Fruit fly (Drosophila melanogaster) whole organism, embryonic: ENCODE data around the gene AIMP2.

Experiments
- Adf1 ChIP-seq: fragments of 200-800 bp; sonication (Bioruptor generic); IDR thresholded peaks from 2 replicates; pipeline ENCODE4 v1.3.6; 2022; ENCODE audit warnings: missing biosample characterization, missing genetic modification characterization
- Atf-2 ChIP-seq: fragments of 200-800 bp; sonication (Bioruptor generic); optimal IDR thresholded peaks from 2 replicates; lab custom pipeline; 2016; ENCODE audit warnings: missing biosample characterization, missing genetic modification characterization
- CG10274 ChIP-seq: fragments of 200-800 bp; sonication (Bioruptor generic); optimal IDR thresholded peaks from 3 replicates; lab custom pipeline; 2017; ENCODE audit warnings: missing biosample characterization, mild to moderate bottlenecking, missing genetic modification characterization
- CG12155 ChIP-seq: fragments of 200-800 bp; sonication (Bioruptor generic); optimal IDR thresholded peaks from 3 replicates; lab custom pipeline; 2016; ENCODE audit warnings: missing biosample characterization, missing genetic modification characterization
- CG12236 ChIP-seq: fragments of 200-800 bp; sonication (Bioruptor generic); optimal IDR thresholded peaks from 2 replicates; lab custom pipeline; 2016; ENCODE audit warnings: missing biosample characterization, missing genetic modification characterization
- CG12299 ChIP-seq: fragments of 200-800 bp; sonication (Bioruptor generic); optimal IDR thresholded peaks from 2 replicates; lab custom pipeline; 2018; ENCODE audit warnings: missing biosample characterization, mild to moderate bottlenecking, missing genetic modification characterization
- CG12391 ChIP-seq: fragments of 200-800 bp; sonication (Bioruptor generic); optimal IDR thresholded peaks from 3 replicates; lab custom pipeline; 2018; ENCODE audit warnings: missing biosample characterization, mild to moderate bottlenecking, missing genetic modification characterization, moderate library complexity
- CG12659 ChIP-seq: fragments of 200-800 bp; sonication (Bioruptor generic); optimal IDR thresholded peaks from 3 replicates; lab custom pipeline; 2017; ENCODE audit warnings: mild to moderate bottlenecking, missing biosample characterization, missing genetic modification reagents, missing genetic modification characterization
- CG14014 ChIP-seq: fragments of 200-800 bp; sonication (Bioruptor generic); IDR thresholded peaks from 2 replicates; pipeline ENCODE4 v1.3.6; 2022; ENCODE audit warnings: missing biosample characterization, missing genetic modification characterization
- CG15601 ChIP-seq: fragments of 200-800 bp; sonication (Bioruptor generic); optimal IDR thresholded peaks from 3 replicates; lab custom pipeline; 2019; ENCODE audit warnings: missing biosample characterization, mild to moderate bottlenecking, missing genetic modification characterization, moderate library complexity
- CG1647 ChIP-seq: fragments of 200-800 bp; sonication (Bioruptor generic); optimal IDR thresholded peaks from 3 replicates; lab custom pipeline; 2016; ENCODE audit warnings: missing biosample characterization, missing genetic modification characterization
- CG17802 ChIP-seq: fragments of 200-800 bp; sonication (Bioruptor generic); optimal IDR thresholded peaks from 2 replicates; lab custom pipeline; 2018; ENCODE audit warnings: missing biosample characterization, mild to moderate bottlenecking, missing genetic modification characterization, moderate library complexity
- CG2199 ChIP-seq: fragments of 200-800 bp; sonication (Bioruptor generic); IDR thresholded peaks from 3 replicates; pipeline ENCODE4 v1.3.6; 2022; ENCODE audit warnings: missing biosample characterization, missing genetic modification characterization
- CG31388 ChIP-seq: fragments of 200-800 bp; sonication (Bioruptor generic); optimal IDR thresholded peaks from 2 replicates; lab custom pipeline; 2016; ENCODE audit warnings: missing biosample characterization, missing genetic modification characterization
- CG32772 ChIP-seq: fragments of 200-800 bp; sonication (Bioruptor generic); IDR thresholded peaks from 2 replicates; pipeline ENCODE4 v1.3.6; 2022; ENCODE audit warnings: missing biosample characterization, missing genetic modification characterization
- CG4424 ChIP-seq: fragments of 200-800 bp; sonication (Bioruptor generic); optimal IDR thresholded peaks from 3 replicates; lab custom pipeline; 2016; ENCODE audit warnings: missing biosample characterization, missing genetic modification characterization
- CG9215 ChIP-seq: fragments of 200-800 bp; sonication (Bioruptor generic); IDR thresholded peaks from 2 replicates; pipeline ENCODE4 v1.3.6; 2022; ENCODE audit warnings: missing biosample characterization, missing genetic modification characterization
- CG9727 ChIP-seq: fragments of 200-800 bp; sonication (Bioruptor generic); optimal IDR thresholded peaks from 3 replicates; lab custom pipeline; 2017; ENCODE audit warnings: missing biosample characterization, mild to moderate bottlenecking, missing genetic modification characterization
- CrebB ChIP-seq: fragments of 200-800 bp; sonication (Bioruptor generic); optimal IDR thresholded peaks from 3 replicates; lab custom pipeline; 2018; ENCODE audit warnings: missing biosample characterization, mild to moderate bottlenecking, missing genetic modification characterization
- Dad ChIP-seq: fragments of 200-800 bp; sonication (Bioruptor generic); optimal IDR thresholded peaks from 3 replicates; lab custom pipeline; 2016; ENCODE audit warnings: missing biosample characterization, missing genetic modification characterization
- E2f1 ChIP-seq: fragments of 200-800 bp; sonication (Bioruptor generic); IDR thresholded peaks from 2 replicates; pipeline ENCODE4 v1.3.6; 2022; ENCODE audit warnings: missing biosample characterization, missing genetic modification characterization
- Gug ChIP-seq: fragments of 200-800 bp; sonication (Bioruptor generic); IDR thresholded peaks from 4 replicates; pipeline ENCODE4 v1.3.6; 2022; ENCODE audit warnings: missing biosample characterization, missing genetic modification characterization
- HLHmδ ChIP-seq: fragments of 200-800 bp; sonication (Bioruptor generic); optimal IDR thresholded peaks from 2 replicates; lab custom pipeline; 2018; ENCODE audit warnings: missing biosample characterization, mild to moderate bottlenecking, missing genetic modification characterization, moderate library complexity
- Hand ChIP-seq: fragments of 200-800 bp; sonication (Bioruptor generic); optimal IDR thresholded peaks from 2 replicates; lab custom pipeline; 2017; ENCODE audit warnings: mild to moderate bottlenecking, missing biosample characterization, missing genetic modification reagents, missing genetic modification characterization
- Hmr ChIP-seq: fragments of 200-800 bp; sonication (Bioruptor generic); optimal IDR thresholded peaks from 3 replicates; lab custom pipeline; 2017; ENCODE audit warnings: mild to moderate bottlenecking, missing biosample characterization, missing genetic modification reagents, missing genetic modification characterization
- MESR4 ChIP-seq: fragments of 200-800 bp; sonication (Bioruptor generic); optimal IDR thresholded peaks from 2 replicates; lab custom pipeline; 2018; ENCODE audit warnings: missing biosample characterization, mild to moderate bottlenecking, missing genetic modification characterization, moderate library complexity
- Optix ChIP-seq: fragments of 200-800 bp; sonication (Bioruptor generic); IDR thresholded peaks from 3 replicates; pipeline ENCODE4 v1.3.6; 2022; ENCODE audit warnings: missing biosample characterization, missing genetic modification characterization
- Side ChIP-seq: fragments of 200-800 bp; sonication (Bioruptor generic); optimal IDR thresholded peaks from 2 replicates; lab custom pipeline; 2016; ENCODE audit warnings: missing biosample characterization, missing genetic modification characterization
- chinmo ChIP-seq: fragments of 200-800 bp; sonication (Bioruptor generic); IDR thresholded peaks from 4 replicates; pipeline ENCODE4 v1.3.6; 2022; ENCODE audit warnings: missing biosample characterization, missing genetic modification characterization; ENCODE audit not compliant: partially characterized antibody
- croc ChIP-seq: fragments of 200-800 bp; sonication (Bioruptor generic); conservative IDR thresholded peaks from 3 replicates; pipeline ENCODE4 v1.3.6; 2022; ENCODE audit warnings: missing biosample characterization, missing genetic modification characterization
- dysf ChIP-seq: fragments of 200-800 bp; sonication (Bioruptor generic); IDR thresholded peaks from 3 replicates; pipeline ENCODE4 v1.3.6; 2022; ENCODE audit warnings: missing biosample characterization, missing genetic modification characterization
- fd64A ChIP-seq: fragments of 200-800 bp; sonication (Bioruptor generic); optimal IDR thresholded peaks from 3 replicates; lab custom pipeline; 2018; ENCODE audit warnings: missing biosample characterization, mild to moderate bottlenecking, missing genetic modification characterization
- fru ChIP-seq: fragments of >200 bp; optimal IDR thresholded peaks from 2 replicates; lab custom pipeline; 2017
- grau ChIP-seq: fragments of 200-800 bp; optimal IDR thresholded peaks from 3 replicates; lab custom pipeline; 2019; ENCODE audit warnings: missing biosample characterization, mild to moderate bottlenecking, missing genetic modification characterization, moderate library complexity
- gt ChIP-seq: fragments of 200-800 bp; sonication (Bioruptor generic); IDR thresholded peaks from 2 replicates; pipeline ENCODE4 v1.3.6; 2022; ENCODE audit warnings: missing biosample characterization, missing genetic modification characterization
- kah ChIP-seq: fragments of 200-800 bp; sonication (Bioruptor generic); optimal IDR thresholded peaks from 2 replicates; lab custom pipeline; 2018; ENCODE audit warnings: missing biosample characterization, mild to moderate bottlenecking, missing genetic modification characterization
- p53 ChIP-seq: fragments of 200-800 bp; sonication (Bioruptor generic); optimal IDR thresholded peaks from 2 replicates; lab custom pipeline; 2016; ENCODE audit warnings: missing biosample characterization, missing genetic modification characterization
- pfk ChIP-seq: fragments of 200-800 bp; sonication (Bioruptor generic); optimal IDR thresholded peaks from 2 replicates; lab custom pipeline; 2018; ENCODE audit warnings: missing biosample characterization, mild to moderate bottlenecking, missing genetic modification characterization, moderate library complexity
- prd ChIP-seq, 3 experiments: fragments of >200 bp in 2 of 3; fragments of 200-800 bp in 1 of 3; sonication (Bioruptor generic) in 1 of 3; optimal IDR thresholded peaks in 2 of 3; IDR thresholded peaks in 1 of 3; 2 replicates in 2 of 3; 3 replicates in 1 of 3; pipeline versions ENCODE4 v1.3.6 to Lab custom; 2017 to 2022; ENCODE audit warnings: missing biosample characterization in 1 of 3, missing genetic modification characterization in 1 of 3
- sc ChIP-seq, 3 experiments: fragments of >200 bp in 2 of 3; fragments of 200-800 bp in 1 of 3; sonication (Bioruptor generic) in 1 of 3; optimal IDR thresholded peaks; 2 replicates in 2 of 3; 3 replicates in 1 of 3; lab custom pipeline; 2017; ENCODE audit warnings: mild to moderate bottlenecking in 1 of 3, missing biosample characterization in 1 of 3, missing genetic modification characterization in 1 of 3, missing genetic modification reagents in 1 of 3
- sens-2 ChIP-seq: fragments of 200-800 bp; sonication (Bioruptor generic); IDR thresholded peaks from 2 replicates; pipeline ENCODE4 v1.3.6; 2022; ENCODE audit warnings: missing biosample characterization, missing genetic modification characterization
- sim ChIP-seq: fragments of 200-800 bp; sonication (Bioruptor generic); IDR thresholded peaks from 2 replicates; pipeline ENCODE4 v1.3.6; 2022; ENCODE audit warnings: missing biosample characterization, missing genetic modification characterization
- sisA ChIP-seq: fragments of 200-800 bp; sonication (Bioruptor generic); IDR thresholded peaks from 2 replicates; pipeline ENCODE4 v1.3.6; 2022; ENCODE audit warnings: missing biosample characterization, missing genetic modification characterization
- ssp ChIP-seq: fragments of 200-800 bp; sonication (Bioruptor generic); IDR thresholded peaks from 2 replicates; pipeline ENCODE4 v1.3.6; 2022; ENCODE audit warnings: missing biosample characterization, missing genetic modification characterization
- sug ChIP-seq: fragments of 200-800 bp; optimal IDR thresholded peaks from 2 replicates; lab custom pipeline; 2019; ENCODE audit warnings: missing biosample characterization, mild to moderate bottlenecking, missing genetic modification characterization, moderate library complexity
- twi ChIP-seq: fragments of 200-800 bp; optimal IDR thresholded peaks from 2 replicates; lab custom pipeline; 2019; ENCODE audit warnings: missing biosample characterization, mild to moderate bottlenecking, missing genetic modification characterization, moderate library complexity
- usp ChIP-seq: fragments of >200 bp; optimal IDR thresholded peaks from 2 replicates; lab custom pipeline; 2017; ENCODE audit warnings: missing biosample characterization, missing genetic modification characterization
- yki ChIP-seq: fragments of >200 bp; optimal IDR thresholded peaks from 3 replicates; lab custom pipeline; 2018
- zen2 ChIP-seq: fragments of 200-800 bp; sonication (Bioruptor generic); IDR thresholded peaks from 3 replicates; pipeline ENCODE4 v1.3.6; 2022; ENCODE audit warnings: missing biosample characterization, missing genetic modification characterization; ENCODE audit not compliant: partially characterized antibody

The AIMP2 gene

DNA sequence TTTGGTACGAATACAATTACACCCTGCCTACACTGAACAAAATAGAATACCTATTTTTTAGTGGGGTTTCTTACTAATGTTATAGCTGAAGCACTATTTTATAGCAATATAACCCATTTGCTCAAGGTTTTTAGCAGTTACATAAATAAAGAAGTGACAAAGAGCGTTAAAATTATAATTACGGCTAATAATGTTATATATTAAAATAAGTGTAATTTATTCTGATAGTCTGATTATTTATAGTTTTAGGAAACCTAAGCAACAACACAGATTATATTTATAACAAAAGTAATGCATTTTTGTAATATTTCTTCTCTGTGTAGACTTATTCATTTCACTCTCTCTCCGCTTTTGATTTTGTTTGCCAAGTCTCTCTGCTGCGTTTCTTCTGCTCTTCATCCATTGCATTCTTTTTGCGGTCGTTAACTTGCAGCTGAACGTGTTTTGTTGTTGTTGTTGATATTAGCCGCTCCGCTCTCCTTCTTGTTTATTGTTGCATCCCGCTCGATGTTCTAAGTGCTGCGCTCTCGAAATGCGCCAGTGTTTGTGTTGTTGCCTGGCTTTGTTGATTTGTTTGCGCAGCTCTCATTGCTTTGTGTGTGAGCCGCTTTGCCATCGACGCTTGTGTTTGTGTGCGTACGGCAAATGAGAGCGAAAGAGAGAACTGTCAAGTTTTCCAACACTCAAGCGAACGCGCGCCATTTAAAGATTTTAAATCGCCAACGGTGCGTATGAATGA is 42.4 kb downstream of the AIMP2 start (continued):
- TF ChIP-seq dysf (peak; percentile 90), CG9727 (GFP tag; lab: Kevin White, UChicago) (peak; percentile 92), sim (GFP tag; lab: Robert Waterston, UW) (peak; percentile 69; the same call in 1 of the 2 replicates), Hmr (peak; percentile 88), yki (lab: Kevin White, UChicago) (peak; percentile 5), CG32772 (GFP tag; lab: Robert Waterston, UW) (peak; percentile 81), sug (tag; lab: Kevin White, UChicago) (peak; percentile 72), Side (GFP tag; lab: Kevin White, UChicago) (no peak), croc (GFP tag; lab: Robert Waterston, UW) (peak; percentile 84), CG31388 (peak; percentile 55), CG12155 (GFP tag; lab: Kevin White, UChicago) (peak; percentile 75), twi (tag; lab: Kevin White, UChicago) (peak; percentile 84), sc (optimal IDR thresholded peaks at IDR 0.05; lab: Kevin White, UChicago) (no peak), sc (GFP tag; optimal IDR thresholded peaks at IDR 0.05; lab: Kevin White, UChicago) (peak; percentile 90), kah (peak; percentile 52), Dad (no peak), HLHmδ (GFP tag; lab: Kevin White, UChicago) (peak; percentile 65), ssp (GFP tag; lab: Robert Waterston, UW) (peak; percentile 79), CG12236 (GFP tag; lab: Kevin White, UChicago) (no peak), CG17802 (tag; lab: Kevin White, UChicago) (peak; percentile 57), prd (optimal IDR thresholded peaks at IDR 0.05; lab: Kevin White, UChicago) (no peak), prd (GFP tag; IDR thresholded peaks at IDR 0.05; lab: Robert Waterston, UW) (peak; percentile 88), CG9215 (peak; percentile 87), E2f1 (GFP tag; lab: Robert Waterston, UW) (peak; percentile 83), fru (lab: Kevin White, UChicago) (no peak), chinmo (GFP tag; lab: Robert Waterston, UW) (peak; percentile 83; the same call in 2 of the 4 replicates), CG10274 (GFP tag; lab: Kevin White, UChicago) (peak; percentile 59), Adf1 (GFP tag; lab: Robert Waterston, UW) (peak; percentile 59; the same call in 1 of the 2 replicates), CG2199 (GFP tag; lab: Robert Waterston, UW) (0 out of 3 replicates have a peak, but pooled peaks have one; percentile 13), CG14014 (GFP tag; lab: Robert Waterston, UW) (peak; percentile 76), MESR4 (GFP tag; lab: Kevin White, UChicago) (no peak), CG4424 (GFP tag; lab: Kevin White, UChicago) (peak; percentile 93), CG12299 (peak; percentile 82), CG15601 (tag; lab: Kevin White, UChicago) (peak; percentile 91), CrebB (tag; lab: Kevin White, UChicago) (peak; percentile 52), zen2 (GFP tag; lab: Robert Waterston, UW) (no peak), sisA (GFP tag; lab: Robert Waterston, UW) (peak; percentile 85), sens-2 (GFP tag; lab: Robert Waterston, UW) (peak; percentile 69), CG12659 (peak; percentile 91), Optix (no peak), fd64A (GFP tag; lab: Kevin White, UChicago) (peak; percentile 80), CG1647 (GFP tag; lab: Kevin White, UChicago) (peak; percentile 21), usp (GFP tag; lab: Kevin White, UChicago) (no peak), pfk (GFP tag; lab: Kevin White, UChicago) (no peak), Atf-2 (GFP tag; lab: Kevin White, UChicago) (peak; percentile 20), p53 (GFP tag; lab: Kevin White, UChicago) (no peak), CG12391 (tag; lab: Kevin White, UChicago) (peak; percentile 93), gt (GFP tag; lab: Robert Waterston, UW) (peak; percentile 52), Gug (GFP tag; lab: Robert Waterston, UW) (peak; percentile 65; the same call in 3 of the 4 replicates), grau (peak; percentile 94), Hand (GFP tag; lab: Kevin White, UChicago) (peak; percentile 83)
